Worm (Caenorhabditis elegans) whole organism, L2 larva: ENCODE measurements around the gene elb-1.

ENCODE experiments used
- C34F6.9 ChIP-seq: fragments of 150-350 bp; optimal IDR thresholded peaks from 2 replicates; lab custom pipeline; 2014; ENCODE audit warnings: missing biosample characterization, missing genetic modification characterization
- F13H6.1 ChIP-seq: sonication (generic microtip); optimal IDR thresholded peaks from 2 replicates; lab custom pipeline; 2016; ENCODE audit warnings: missing genetic modification characterization, missing compliant biosample characterization
- R02D3.7 ChIP-seq: fragments of 150-350 bp; optimal IDR thresholded peaks from 2 replicates; lab custom pipeline; 2014; ENCODE audit warnings: missing biosample characterization, missing genetic modification characterization
- Y55F3AM.14 ChIP-seq: fragments of 200-800 bp; sonication (Bioruptor generic); optimal IDR thresholded peaks from 2 replicates; lab custom pipeline; 2018; ENCODE audit warnings: mild to moderate bottlenecking, missing genetic modification characterization, missing compliant biosample characterization
- ZK546.5 ChIP-seq: sonication (generic microtip); optimal IDR thresholded peaks from 2 replicates; lab custom pipeline; 2017; ENCODE audit warnings: missing biosample characterization, missing genetic modification characterization
- alr-1 ChIP-seq: fragments of 150-350 bp; optimal IDR thresholded peaks from 2 replicates; lab custom pipeline; 2014; ENCODE audit warnings: missing biosample characterization, missing genetic modification characterization
- aly-2 ChIP-seq: fragments of 150-350 bp; optimal IDR thresholded peaks from 2 replicates; lab custom pipeline; 2014; ENCODE audit warnings: missing biosample characterization, missing genetic modification characterization
- ceh-16 ChIP-seq: fragments of 150-350 bp; optimal IDR thresholded peaks from 2 replicates; lab custom pipeline; 2014; ENCODE audit warnings: missing biosample characterization, missing genetic modification characterization
- crh-2 ChIP-seq: sonication (generic microtip); optimal IDR thresholded peaks from 2 replicates; lab custom pipeline; 2017; ENCODE audit warnings: missing biosample characterization, missing genetic modification characterization
- egl-27 ChIP-seq: sonication (generic microtip); optimal IDR thresholded peaks from 3 replicates; lab custom pipeline; 2017; ENCODE audit warnings: missing biosample characterization, missing genetic modification reagents, missing genetic modification characterization
- elt-1 ChIP-seq: fragments of 150-350 bp; optimal IDR thresholded peaks from 2 replicates; lab custom pipeline; 2014; ENCODE audit warnings: missing biosample characterization, missing genetic modification characterization
- elt-3 ChIP-seq: sonication (generic microtip); optimal IDR thresholded peaks from 2 replicates; lab custom pipeline; 2017; ENCODE audit warnings: missing biosample characterization, missing genetic modification characterization
- fos-1 ChIP-seq: fragments of 150-350 bp; optimal IDR thresholded peaks from 2 replicates; lab custom pipeline; 2014; ENCODE audit warnings: missing biosample characterization, missing genetic modification characterization
- gmeb-1 ChIP-seq: fragments of 150-350 bp; optimal IDR thresholded peaks from 2 replicates; lab custom pipeline; 2014; ENCODE audit warnings: missing biosample characterization, missing genetic modification characterization
- lin-13 ChIP-seq: fragments of 150-350 bp; optimal IDR thresholded peaks from 2 replicates; lab custom pipeline; 2014; ENCODE audit warnings: missing biosample characterization, missing genetic modification reagents, missing genetic modification characterization
- lin-39 ChIP-seq: fragments of 150-350 bp; optimal IDR thresholded peaks from 2 replicates; lab custom pipeline; 2014; ENCODE audit warnings: missing biosample characterization, missing genetic modification reagents, missing genetic modification characterization
- lsy-2 ChIP-seq, 2 experiments: fragments of 150-350 bp in 1 of 2; sonication (generic microtip) in 1 of 2; optimal IDR thresholded peaks; 2 replicates each; lab custom pipeline; 2014 to 2017; ENCODE audit warnings: missing biosample characterization in 2 of 2, missing genetic modification characterization in 2 of 2
- mab-5 ChIP-seq: fragments of 150-350 bp; optimal IDR thresholded peaks from 2 replicates; lab custom pipeline; 2014; ENCODE audit warnings: missing biosample characterization, missing genetic modification characterization
- mbf-1 ChIP-seq: sonication (generic microtip); optimal IDR thresholded peaks from 2 replicates; lab custom pipeline; 2017; ENCODE audit warnings: missing biosample characterization, missing genetic modification characterization
- mdl-1 ChIP-seq, 2 experiments: fragments of 150-350 bp in 1 of 2; sonication (generic microtip) in 1 of 2; optimal IDR thresholded peaks; 2 replicates each; lab custom pipeline; 2017; ENCODE audit warnings: missing biosample characterization in 2 of 2, missing genetic modification characterization in 2 of 2
- nhr-11 ChIP-seq: fragments of 150-350 bp; optimal IDR thresholded peaks from 2 replicates; lab custom pipeline; 2014; ENCODE audit warnings: missing biosample characterization, missing genetic modification characterization
- nhr-12 ChIP-seq: fragments of 150-350 bp; optimal IDR thresholded peaks from 2 replicates; lab custom pipeline; 2014; ENCODE audit warnings: missing biosample characterization, missing genetic modification characterization
- nhr-237 ChIP-seq: fragments of 150-350 bp; optimal IDR thresholded peaks from 2 replicates; lab custom pipeline; 2014; ENCODE audit warnings: missing biosample characterization, missing genetic modification characterization
- nhr-25 ChIP-seq: fragments of 150-350 bp; sonication (generic microtip); optimal IDR thresholded peaks from 3 replicates; lab custom pipeline; 2014; ENCODE audit warnings: missing biosample characterization, missing genetic modification characterization
- peb-1 ChIP-seq: fragments of 150-350 bp; optimal IDR thresholded peaks from 2 replicates; lab custom pipeline; 2014; ENCODE audit warnings: missing biosample characterization, missing genetic modification characterization
- skn-1 ChIP-seq: sonication (generic microtip); optimal IDR thresholded peaks from 2 replicates; lab custom pipeline; 2017; ENCODE audit warnings: missing biosample characterization, missing genetic modification characterization
- sma-3 ChIP-seq: sonication (generic microtip); optimal IDR thresholded peaks from 2 replicates; lab custom pipeline; 2016; ENCODE audit warnings: missing genetic modification reagents, missing genetic modification characterization, missing compliant biosample characterization
- sma-9 ChIP-seq, 2 experiments: fragments of 150-350 bp in 1 of 2; sonication (generic microtip) in 1 of 2; optimal IDR thresholded peaks; 2 replicates each; lab custom pipeline; 2014 to 2016; ENCODE audit warnings: missing genetic modification characterization in 2 of 2, mild to moderate bottlenecking in 1 of 2, missing biosample characterization in 1 of 2, missing compliant biosample characterization in 1 of 2, missing genetic modification reagents in 1 of 2, moderate library complexity in 1 of 2
- snpc-4 ChIP-seq: fragments of 150-350 bp; optimal IDR thresholded peaks from 2 replicates; lab custom pipeline; 2014; ENCODE audit warnings: missing biosample characterization, missing genetic modification characterization
- unc-39 ChIP-seq: fragments of 150-350 bp; optimal IDR thresholded peaks from 2 replicates; lab custom pipeline; 2014; ENCODE audit warnings: missing biosample characterization, missing genetic modification characterization
- unc-55 ChIP-seq: fragments of 150-350 bp; sonication (generic microtip); optimal IDR thresholded peaks from 3 replicates; lab custom pipeline; 2014; ENCODE audit warnings: missing biosample characterization, missing genetic modification reagents, missing genetic modification characterization
- unc-62 ChIP-seq: fragments of 150-350 bp; optimal IDR thresholded peaks from 2 replicates; lab custom pipeline; 2014; ENCODE audit warnings: missing biosample characterization, missing genetic modification reagents, missing genetic modification characterization
- zag-1 ChIP-seq: fragments of 150-350 bp; optimal IDR thresholded peaks from 2 replicates; lab custom pipeline; 2014; ENCODE audit warnings: missing biosample characterization, missing genetic modification characterization
- ztf-11 ChIP-seq: sonication (generic microtip); optimal IDR thresholded peaks from 2 replicates; lab custom pipeline; 2017; ENCODE audit warnings: missing biosample characterization, missing genetic modification characterization
- ztf-4 ChIP-seq: fragments of 150-350 bp; optimal IDR thresholded peaks from 2 replicates; lab custom pipeline; 2014; ENCODE audit warnings: missing biosample characterization, missing genetic modification characterization

Gene elb-1

DNA sequence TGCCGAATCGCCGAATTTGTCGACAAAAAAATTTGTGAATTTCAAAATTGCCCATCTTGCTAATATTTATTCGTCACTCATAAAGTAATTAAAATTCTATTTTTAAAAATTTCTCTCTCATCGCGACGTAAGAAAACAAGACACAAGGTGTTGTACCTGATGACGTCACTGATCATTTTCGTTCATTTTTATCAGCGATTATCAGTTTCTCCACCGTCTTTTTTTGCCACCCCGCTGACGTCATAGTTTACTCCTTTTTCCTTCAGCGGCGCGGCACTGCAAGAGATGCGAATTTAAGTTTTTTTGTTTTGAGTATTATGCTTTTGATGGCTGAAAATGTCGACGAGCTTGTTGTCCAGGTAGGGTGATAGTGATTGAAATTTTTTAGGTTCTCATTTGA is 34.5 kb downstream of the elb-1 start:
- peak; percentile 56 for TF ChIP-seq crh-2 (tag; lab: Kevin White, UChicago)
- TF ChIP-seq fos-1 (tag; lab: Kevin White, UChicago), result peak; percentile 66
- TF ChIP-seq sma-9 (GFP tag; optimal IDR thresholded peaks at IDR 0.05; lab: Kevin White, UChicago), result peak; percentile 67
- no peak for TF ChIP-seq sma-9 (tag; optimal IDR thresholded peaks at IDR 0.05; lab: Kevin White, UChicago)
- TF ChIP-seq sma-3 (GFP tag; lab: Kevin White, UChicago), result peak; percentile 44
- TF ChIP-seq gmeb-1, result peak; percentile 19
- no peak for TF ChIP-seq R02D3.7 (tag; lab: Kevin White, UChicago)
- no peak for TF ChIP-seq mbf-1
- TF ChIP-seq, all 48 proteins: peak for 5

DNA sequence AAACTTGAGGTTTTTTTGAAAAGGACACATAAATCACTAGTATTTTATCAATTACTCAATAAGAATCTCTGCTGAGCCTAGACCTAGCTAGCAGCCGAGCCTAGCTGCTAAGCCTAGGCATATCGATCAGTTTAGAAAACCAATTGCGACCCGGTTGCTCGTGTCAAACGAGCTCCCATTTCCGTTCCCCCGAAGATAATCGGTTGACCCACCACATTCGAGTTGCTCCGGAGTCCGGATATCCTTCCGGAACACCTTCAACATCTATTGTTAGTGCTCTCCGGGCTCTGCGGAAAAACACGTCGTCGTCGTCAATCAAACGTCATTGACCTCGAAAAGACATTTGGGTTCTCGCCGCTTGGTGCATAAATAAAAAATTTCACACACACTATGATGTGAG is 35.5 kb downstream of the elb-1 start:
- no peak for TF ChIP-seq nhr-237 (tag; lab: Kevin White, UChicago)
- TF ChIP-seq lin-39 (tag; lab: Kevin White, UChicago), result no peak
- no peak for TF ChIP-seq ZK546.5 (tag; lab: Kevin White, UChicago)
- no peak for TF ChIP-seq lsy-2 (tag; optimal IDR thresholded peaks at IDR 0.05; lab: Kevin White, UChicago)

DNA sequence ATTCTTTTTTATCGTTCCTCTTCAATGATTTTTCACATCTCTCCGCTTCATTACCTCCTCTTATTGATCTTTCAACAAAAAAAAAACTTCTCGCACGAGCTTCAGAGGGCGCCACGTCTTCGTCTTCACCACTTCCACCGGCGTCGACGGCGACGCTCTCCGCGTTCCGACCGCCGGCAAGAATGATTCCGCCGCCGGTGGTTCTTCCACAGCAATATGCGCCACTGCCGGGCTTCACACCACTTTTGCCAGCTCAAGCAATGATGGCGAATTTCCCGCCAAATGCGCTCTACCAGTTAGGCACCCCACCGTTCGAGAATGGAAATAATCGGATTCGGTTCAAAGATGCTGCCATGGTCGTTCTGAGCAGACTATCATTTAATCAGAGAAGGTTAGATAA is 36.2 kb downstream of the elb-1 start:
- TF ChIP-seq Y55F3AM.14 (GFP tag; lab: Kevin White, UChicago) (no peak), C34F6.9 (no peak), peb-1 (tag; lab: Kevin White, UChicago) (no peak), ztf-4 (no peak), nhr-237 (tag; lab: Kevin White, UChicago) (no peak)
- TF ChIP-seq, all 48 proteins: peak for 0

DNA sequence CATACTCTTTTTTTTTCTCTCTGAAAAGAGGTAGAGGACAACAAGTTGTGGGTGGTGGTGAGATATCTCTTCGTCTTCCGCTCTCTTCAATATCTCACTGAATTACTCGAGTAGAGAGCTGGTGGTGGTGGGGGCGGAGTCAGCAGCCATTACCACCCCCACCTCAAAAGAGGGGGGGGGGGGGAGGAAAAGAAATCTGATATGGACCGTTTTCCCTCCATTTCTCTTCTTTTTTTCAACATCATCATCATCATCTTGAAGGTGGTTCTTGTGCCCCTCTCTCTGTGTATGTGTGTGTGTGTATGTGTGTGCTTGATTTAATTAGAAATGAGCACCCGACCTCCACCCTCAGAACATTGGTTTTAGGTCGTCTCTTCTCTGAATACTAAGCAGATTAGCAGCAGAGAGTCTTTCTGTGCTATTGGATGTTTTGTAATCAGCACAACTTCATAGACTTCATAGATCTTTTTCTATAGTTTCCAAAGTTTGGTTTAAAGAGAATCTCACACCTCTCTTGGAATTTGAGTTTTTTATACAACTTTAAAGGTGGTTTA is 37.7 kb downstream of the elb-1 start:
- TF ChIP-seq nhr-11 (tag; lab: Kevin White, UChicago) (no peak), zag-1 (no peak), mbf-1 (no peak), unc-62 (GFP tag; lab: Kevin White, UChicago) (no peak), snpc-4 (no peak), unc-55 (GFP tag; lab: Kevin White, UChicago) (no peak), C34F6.9 (no peak), nhr-12 (tag; lab: Kevin White, UChicago) (no peak), skn-1 (tag; lab: Kevin White, UChicago) (no peak), gmeb-1 (no peak), ZK546.5 (tag; lab: Kevin White, UChicago) (no peak), alr-1 (tag; lab: Kevin White, UChicago) (no peak), unc-39 (tag; lab: Kevin White, UChicago) (no peak), F13H6.1 (tag; lab: Kevin White, UChicago) (no peak), ceh-16 (tag; lab: Kevin White, UChicago) (no peak), lin-39 (tag; lab: Kevin White, UChicago) (no peak), lin-13 (GFP tag; lab: Kevin White, UChicago) (no peak)

DNA sequence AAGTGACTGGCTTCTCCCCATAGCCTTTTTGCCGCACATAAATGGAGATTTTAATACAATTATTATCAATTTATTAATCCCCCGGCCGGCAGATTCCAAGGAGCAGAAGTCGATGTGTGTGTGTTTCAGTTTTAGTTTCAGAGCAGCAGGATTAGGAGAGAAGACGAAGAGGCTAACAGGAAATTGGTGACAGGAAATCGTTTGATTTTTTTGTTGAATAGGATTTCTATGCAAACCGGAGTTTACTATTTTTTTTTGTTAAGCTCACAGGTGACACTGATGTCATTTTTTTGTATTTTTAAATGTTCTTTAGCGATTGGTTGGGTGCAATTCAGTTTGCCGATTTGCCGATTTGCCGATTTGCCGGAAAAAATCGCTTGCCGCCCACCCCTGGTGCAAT is 38.7 kb downstream of the elb-1 start:
- TF ChIP-seq F13H6.1 (tag; lab: Kevin White, UChicago), result no peak

DNA sequence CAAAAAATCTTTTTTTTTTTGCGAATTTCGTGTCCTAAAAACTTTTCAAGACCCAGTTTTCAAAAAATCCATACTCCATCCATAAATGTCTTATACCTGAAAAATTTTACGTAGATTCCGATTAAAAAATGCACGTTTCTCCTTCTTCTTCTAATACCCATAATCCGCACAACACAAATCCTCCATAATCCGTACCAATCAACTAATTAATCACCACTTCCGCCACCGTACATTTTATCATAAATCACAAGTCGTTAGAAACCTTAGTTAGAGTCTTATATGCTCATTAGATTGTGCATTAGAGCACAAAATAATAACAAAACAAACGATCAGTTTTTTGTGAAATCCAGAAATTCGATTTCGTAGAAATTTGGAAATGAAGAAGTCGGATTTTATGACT is 50.2 kb downstream of the elb-1 start:
- TF ChIP-seq ztf-11 (tag; lab: Kevin White, UChicago) (no peak), skn-1 (tag; lab: Kevin White, UChicago) (no peak), mdl-1 (tag; optimal IDR thresholded peaks at IDR 0.05; lab: Kevin White, UChicago) (no peak), nhr-12 (tag; lab: Kevin White, UChicago) (no peak), unc-39 (tag; lab: Kevin White, UChicago) (no peak), mab-5 (tag; lab: Kevin White, UChicago) (no peak), elt-3 (tag; lab: Kevin White, UChicago) (no peak), egl-27 (no peak), R02D3.7 (tag; lab: Kevin White, UChicago) (no peak), nhr-25 (tag; lab: Kevin White, UChicago) (no peak), ZK546.5 (tag; lab: Kevin White, UChicago) (no peak), mbf-1 (no peak), gmeb-1 (no peak), nhr-237 (tag; lab: Kevin White, UChicago) (no peak), aly-2 (tag; lab: Kevin White, UChicago) (no peak), C34F6.9 (no peak), elt-1 (tag; lab: Kevin White, UChicago) (no peak)
